Fruit fly (Drosophila melanogaster) whole organism, pupa: ENCODE results near the gene CG6067.

Experiments used
- CG13204 ChIP-seq: fragments of 200-800 bp; sonication (Bioruptor generic); optimal IDR thresholded peaks from 2 replicates; lab custom pipeline; 2018; ENCODE audit warnings: missing biosample characterization, mild to moderate bottlenecking, missing genetic modification characterization, moderate library complexity
- CG17806 ChIP-seq: fragments of 200-800 bp; sonication (Bioruptor generic); optimal IDR thresholded peaks from 2 replicates; lab custom pipeline; 2018; ENCODE audit warnings: missing biosample characterization, mild to moderate bottlenecking, missing genetic modification characterization, moderate library complexity
- CG8159 ChIP-seq: fragments of 200-800 bp; sonication (Bioruptor generic); optimal IDR thresholded peaks from 3 replicates; lab custom pipeline; 2018; ENCODE audit warnings: missing biosample characterization, mild to moderate bottlenecking, missing genetic modification characterization, moderate library complexity
- D1 ChIP-seq: fragments of 200-800 bp; sonication (Bioruptor generic); optimal IDR thresholded peaks from 2 replicates; lab custom pipeline; 2018; ENCODE audit warnings: missing biosample characterization, mild to moderate bottlenecking, missing genetic modification characterization, moderate library complexity
- EcR ChIP-seq: fragments of 200-800 bp; sonication (Bioruptor generic); optimal IDR thresholded peaks from 3 replicates; lab custom pipeline; 2019; ENCODE audit warnings: missing biosample characterization, missing genetic modification characterization, mild to moderate bottlenecking, moderate library complexity, missing genetic modification reagents
- Pif1A ChIP-seq: fragments of 200-800 bp; sonication (Bioruptor generic); optimal IDR thresholded peaks from 3 replicates; lab custom pipeline; 2016; ENCODE audit warnings: missing biosample characterization, missing genetic modification characterization
- rn ChIP-seq: fragments of 200-800 bp; sonication (Bioruptor generic); IDR thresholded peaks from 2 replicates; pipeline ENCODE4 v1.3.6; 2022; ENCODE audit warnings: missing biosample characterization, missing genetic modification characterization

DNA sequence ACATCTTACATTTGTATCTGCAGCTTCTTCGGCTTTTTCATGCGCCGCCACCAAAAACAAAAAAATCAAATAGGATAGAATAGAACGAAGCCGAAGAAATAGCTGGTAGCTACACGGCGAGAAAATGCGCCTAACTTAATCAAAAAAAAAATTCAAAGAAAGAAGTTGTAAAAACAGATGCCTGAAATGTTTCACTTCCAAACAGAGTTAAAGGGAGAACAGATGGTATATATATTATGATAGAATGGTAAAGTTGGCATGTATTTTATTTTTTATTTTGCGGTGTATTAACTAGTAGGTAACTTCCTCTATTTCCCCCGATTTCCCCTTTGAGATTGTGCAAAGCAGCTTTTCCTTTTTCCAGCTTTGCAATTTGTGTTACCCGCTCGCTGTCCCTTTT is 31.1 kb upstream of the CG6067 start:
- TF ChIP-seq rn, result 0 out of 2 replicates have a peak, but pooled peaks have one; percentile 33
- peak; percentile 54 for TF ChIP-seq Pif1A
- TF ChIP-seq CG17806 (tag; lab: Kevin White, UChicago), result peak; percentile 42
- no peak for TF ChIP-seq CG13204 (GFP tag; lab: Kevin White, UChicago)
- peak; percentile 26 for TF ChIP-seq CG8159 (tag; lab: Kevin White, UChicago)
- peak; percentile 31 for TF ChIP-seq D1 (tag; lab: Kevin White, UChicago)
- no peak for TF ChIP-seq EcR (GFP tag; lab: Kevin White, UChicago)
